Fruit fly (Drosophila melanogaster) whole organism, adult: ENCODE results near the gene AGO2.

Source experiments
- Crg-1 ChIP-seq: fragments of 200-800 bp; sonication (Bioruptor generic); optimal IDR thresholded peaks from 2 replicates; lab custom pipeline; 2016; ENCODE audit warnings: missing biosample characterization, missing genetic modification characterization
- bab1 ChIP-seq: fragments of 200-800 bp; sonication (Bioruptor generic); optimal IDR thresholded peaks from 3 replicates; lab custom pipeline; 2019; ENCODE audit warnings: missing biosample characterization, mild to moderate bottlenecking, missing genetic modification characterization, moderate library complexity
- kay ChIP-seq: fragments of 200-800 bp; sonication (Bioruptor generic); peaks from one replicate; lab custom pipeline; 2016; ENCODE audit warnings: missing biosample characterization, missing genetic modification characterization, borderline replicate concordance

- TF ChIP-seq bab1 (no peak), Crg-1 (GFP tag; lab: Kevin White, UChicago) (no peak), kay (GFP tag; lab: Kevin White, UChicago) (no peak)
Measured at dm6 chr3L:15570571-15570970, 16.7 kb downstream of the AGO2 start.
